Fruit fly (Drosophila melanogaster): ENCODE measurements around the gene CG9331.

DNA sequence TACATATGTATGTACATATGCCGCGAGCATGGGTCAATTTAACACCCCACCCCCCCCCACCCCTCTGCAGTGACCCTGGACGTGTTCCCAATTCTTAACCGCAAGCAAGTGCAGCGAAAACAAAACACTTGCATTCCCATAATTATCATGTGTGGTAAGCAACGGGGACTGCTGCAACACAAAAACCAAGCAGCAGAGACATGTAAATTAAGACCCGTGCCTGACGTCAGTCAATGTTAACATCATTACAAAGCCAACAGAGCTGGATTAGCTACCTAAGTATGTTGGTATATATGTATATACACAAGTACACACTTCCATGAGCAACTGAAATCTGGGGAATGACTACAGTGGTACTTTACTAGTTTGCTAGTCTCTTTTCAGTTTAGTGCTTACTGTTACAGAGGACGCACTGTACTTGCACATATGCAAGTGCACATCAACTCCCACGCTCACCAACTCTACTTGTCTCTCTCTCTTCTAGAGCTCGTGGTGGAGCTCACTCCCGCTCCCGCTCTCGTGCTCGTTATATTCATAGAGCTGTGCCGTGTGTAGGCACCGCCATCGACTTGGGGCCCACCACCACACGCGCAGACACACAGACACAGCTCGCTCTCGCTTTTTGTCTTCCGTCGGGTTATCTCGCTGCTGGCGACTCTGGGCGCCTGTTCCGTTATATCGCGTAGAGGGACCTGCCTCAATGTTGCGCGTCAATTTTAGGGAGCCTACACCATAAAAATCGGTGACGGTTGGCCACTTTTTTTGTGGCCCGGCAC, 1.2 kb upstream of the CG9331 start:
- TF ChIP-seq CTCF (optimal IDR thresholded peaks at IDR 0.05) = no peak
- no peak for TF ChIP-seq CG8478 (optimal IDR thresholded peaks at IDR 0.05)

Data from S2 (cell line).